Worm (Caenorhabditis elegans) whole organism, late embryonic: Measurements from ENCODE around the gene T04F8.8.

ENCODE experiments used
- C08G9.2 ChIP-seq: sonication (generic microtip); optimal IDR thresholded peaks from 2 replicates; lab custom pipeline; 2016; ENCODE audit warnings: mild to moderate bottlenecking, missing genetic modification characterization, moderate library complexity, missing compliant biosample characterization
- C38D4.7 ChIP-seq: fragments of 200-800 bp; sonication (Bioruptor generic); optimal IDR thresholded peaks from 2 replicates; lab custom pipeline; 2018; ENCODE audit warnings: mild to moderate bottlenecking, missing genetic modification characterization, moderate library complexity, missing compliant biosample characterization
- F13H6.1 ChIP-seq: sonication (generic microtip); optimal IDR thresholded peaks from 2 replicates; lab custom pipeline; 2016; ENCODE audit warnings: missing genetic modification characterization, missing compliant biosample characterization
- K02D7.2 ChIP-seq: sonication (generic microtip); optimal IDR thresholded peaks from 2 replicates; lab custom pipeline; 2017; ENCODE audit warnings: mild to moderate bottlenecking, missing genetic modification characterization, missing compliant biosample characterization
- ahr-1 ChIP-seq: sonication (generic microtip); optimal IDR thresholded peaks from 2 replicates; lab custom pipeline; 2016; ENCODE audit warnings: missing genetic modification characterization, missing compliant biosample characterization
- ceh-19 ChIP-seq: fragments of 200-800 bp; sonication (Bioruptor generic); optimal IDR thresholded peaks from 2 replicates; lab custom pipeline; 2018; ENCODE audit warnings: mild to moderate bottlenecking, missing genetic modification characterization, missing compliant biosample characterization
- ceh-2 ChIP-seq: sonication (generic microtip); optimal IDR thresholded peaks from 2 replicates; lab custom pipeline; 2016; ENCODE audit warnings: missing genotype, missing genetic modification characterization, missing compliant biosample characterization
- ceh-24 ChIP-seq: sonication (generic microtip); optimal IDR thresholded peaks from 2 replicates; lab custom pipeline; 2016; ENCODE audit warnings: mild to moderate bottlenecking, missing genetic modification characterization, missing compliant biosample characterization
- ceh-30 ChIP-seq: fragments of 150-350 bp; optimal IDR thresholded peaks from 2 replicates; lab custom pipeline; 2014; ENCODE audit warnings: missing biosample characterization, missing genetic modification characterization
- ceh-45 ChIP-seq: fragments of 200-800 bp; sonication (Bioruptor generic); IDR thresholded peaks from 2 replicates; pipeline ENCODE4 v1.3.6; 2022; ENCODE audit warnings: missing genetic modification reagents, missing genetic modification characterization, missing compliant biosample characterization
- ceh-9 ChIP-seq: sonication (generic microtip); optimal IDR thresholded peaks from 2 replicates; lab custom pipeline; 2016; ENCODE audit warnings: mild to moderate bottlenecking, missing genetic modification characterization, inconsistent platforms, missing compliant biosample characterization
- che-1 ChIP-seq: sonication (generic microtip); optimal IDR thresholded peaks from 2 replicates; lab custom pipeline; 2016; ENCODE audit warnings: mild to moderate bottlenecking, missing genetic modification characterization, missing compliant biosample characterization
- dmd-4 ChIP-seq: sonication (generic microtip); optimal IDR thresholded peaks from 2 replicates; lab custom pipeline; 2016; ENCODE audit warnings: borderline replicate concordance, missing genetic modification characterization, missing compliant biosample characterization
- elt-4 ChIP-seq: sonication (generic microtip); optimal IDR thresholded peaks from 2 replicates; lab custom pipeline; 2016; ENCODE audit warnings: missing genetic modification characterization, missing compliant biosample characterization
- eyg-1 ChIP-seq: sonication (generic microtip); optimal IDR thresholded peaks from 2 replicates; lab custom pipeline; 2016; ENCODE audit warnings: missing genotype, missing genetic modification characterization, missing compliant biosample characterization
- fax-1 ChIP-seq: sonication (generic microtip); optimal IDR thresholded peaks from 2 replicates; lab custom pipeline; 2016; ENCODE audit warnings: missing genotype, missing genetic modification characterization, missing compliant biosample characterization
- fkh-10 ChIP-seq: fragments of 150-350 bp; optimal IDR thresholded peaks from 2 replicates; lab custom pipeline; 2014; ENCODE audit warnings: missing biosample characterization, missing genetic modification reagents, missing genetic modification characterization
- fkh-6 ChIP-seq: sonication (generic microtip); optimal IDR thresholded peaks from 2 replicates; lab custom pipeline; 2016; ENCODE audit warnings: missing genetic modification characterization, missing compliant biosample characterization
- gmeb-2 ChIP-seq: sonication (generic microtip); optimal IDR thresholded peaks from 2 replicates; lab custom pipeline; 2016; ENCODE audit warnings: missing genetic modification characterization, inconsistent platforms, missing compliant biosample characterization
- hlh-13 ChIP-seq: fragments of 200-800 bp; sonication (Bioruptor generic); optimal IDR thresholded peaks from 2 replicates; lab custom pipeline; 2018; ENCODE audit warnings: mild to moderate bottlenecking, missing genetic modification characterization, missing compliant biosample characterization
- hlh-15 ChIP-seq: sonication (generic microtip); optimal IDR thresholded peaks from 2 replicates; lab custom pipeline; 2016; ENCODE audit warnings: missing genetic modification characterization, missing compliant biosample characterization
- hlh-6 ChIP-seq: sonication (generic microtip); optimal IDR thresholded peaks from 2 replicates; lab custom pipeline; 2016; ENCODE audit warnings: missing genotype, missing genetic modification characterization, missing compliant biosample characterization
- lim-6 ChIP-seq: sonication (generic microtip); optimal IDR thresholded peaks from 2 replicates; lab custom pipeline; 2016; ENCODE audit warnings: missing genetic modification characterization, missing compliant biosample characterization
- lin-11 ChIP-seq: fragments of 200-800 bp; sonication (Bioruptor generic); optimal IDR thresholded peaks from 2 replicates; lab custom pipeline; 2018; ENCODE audit warnings: mild to moderate bottlenecking, missing genetic modification characterization, missing compliant biosample characterization
- madf-2 ChIP-seq: sonication (generic microtip); optimal IDR thresholded peaks from 2 replicates; lab custom pipeline; 2017; ENCODE audit warnings: missing genetic modification characterization, missing compliant biosample characterization
- mec-3 ChIP-seq: sonication (generic microtip); optimal IDR thresholded peaks from 2 replicates; lab custom pipeline; 2016; ENCODE audit warnings: borderline replicate concordance, missing genetic modification characterization, missing compliant biosample characterization
- nfya-1 ChIP-seq: sonication (generic microtip); optimal IDR thresholded peaks from 2 replicates; lab custom pipeline; 2017; ENCODE audit warnings: missing genetic modification characterization, mild to moderate bottlenecking, missing compliant biosample characterization, antibody characterized with exemption, moderate library complexity
- nhr-11 ChIP-seq: fragments of 150-350 bp; optimal IDR thresholded peaks from 2 replicates; lab custom pipeline; 2014; ENCODE audit warnings: missing biosample characterization, missing genetic modification characterization
- nhr-232 ChIP-seq: sonication (generic microtip); optimal IDR thresholded peaks from 2 replicates; lab custom pipeline; 2016; ENCODE audit warnings: missing genetic modification characterization, missing compliant biosample characterization
- pag-3 ChIP-seq: sonication (generic microtip); optimal IDR thresholded peaks from 2 replicates; lab custom pipeline; 2016; ENCODE audit warnings: missing compliant biosample characterization, missing genetic modification characterization, borderline replicate concordance
- pros-1 ChIP-seq: fragments of 150-350 bp; optimal IDR thresholded peaks from 2 replicates; lab custom pipeline; 2014; ENCODE audit warnings: missing biosample characterization, missing genetic modification reagents, missing genetic modification characterization
- ref-2 ChIP-seq: sonication (generic microtip); optimal IDR thresholded peaks from 2 replicates; lab custom pipeline; 2016; ENCODE audit warnings: missing genetic modification characterization, missing compliant biosample characterization
- sdc-2 ChIP-seq: sonication (generic microtip); optimal IDR thresholded peaks from 2 replicates; lab custom pipeline; 2016; ENCODE audit warnings: missing genotype, missing genetic modification characterization, missing compliant biosample characterization
- syd-9 ChIP-seq: sonication (generic microtip); optimal IDR thresholded peaks from 2 replicates; lab custom pipeline; 2016; ENCODE audit warnings: mild to moderate bottlenecking, missing genetic modification characterization, moderate library complexity, missing compliant biosample characterization
- tbx-7 ChIP-seq: sonication (generic microtip); optimal IDR thresholded peaks from 2 replicates; lab custom pipeline; 2016; ENCODE audit warnings: missing genotype, missing genetic modification characterization, missing compliant biosample characterization
- unc-42 ChIP-seq: sonication (generic microtip); optimal IDR thresholded peaks from 2 replicates; lab custom pipeline; 2016; ENCODE audit warnings: missing genotype, missing genetic modification characterization, missing compliant biosample characterization
- unc-55 ChIP-seq: sonication (generic microtip); optimal IDR thresholded peaks from 2 replicates; lab custom pipeline; 2017; ENCODE audit warnings: missing biosample characterization, missing genetic modification reagents, missing genetic modification characterization
- unc-86 ChIP-seq: sonication (generic microtip); optimal IDR thresholded peaks from 2 replicates; lab custom pipeline; 2016; ENCODE audit warnings: missing genetic modification characterization, missing compliant biosample characterization
- zip-5 ChIP-seq: sonication (generic microtip); optimal IDR thresholded peaks from 2 replicates; lab custom pipeline; 2016; ENCODE audit warnings: missing genetic modification characterization, missing compliant biosample characterization
- ztf-16 ChIP-seq: sonication (generic microtip); optimal IDR thresholded peaks from 2 replicates; lab custom pipeline; 2017; ENCODE audit warnings: missing genetic modification characterization, missing compliant biosample characterization

T04F8.8 gene

ce11 chrX:11617387-11617786, 29.9 kb upstream of the T04F8.8 start, which contains the start of gene F52D10.4:
Gene F52D10.4 (plus strand): TSS chrX:11617470.
- TF ChIP-seq lin-11 (tag; lab: Kevin White, UChicago) = no peak
- no peak for TF ChIP-seq lim-6 (tag; lab: Kevin White, UChicago)
- no peak for TF ChIP-seq ceh-9 (tag; lab: Kevin White, UChicago)
- TF ChIP-seq hlh-13 (GFP tag; lab: Kevin White, UChicago) = no peak
- no peak for TF ChIP-seq pag-3 (tag; lab: Kevin White, UChicago)
- TF ChIP-seq sdc-2 (tag; lab: Kevin White, UChicago) = no peak
- TF ChIP-seq C08G9.2 (tag; lab: Kevin White, UChicago) = no peak
- TF ChIP-seq ceh-24 (tag; lab: Kevin White, UChicago) = no peak

- TF ChIP-seq nfya-1 (tag; lab: Kevin White, UChicago) = no peak
- TF ChIP-seq fkh-10 (GFP tag; lab: Kevin White, UChicago) = no peak
- TF ChIP-seq gmeb-2 (tag; lab: Kevin White, UChicago) = no peak
- TF ChIP-seq lin-11 (tag; lab: Kevin White, UChicago) = no peak
- no peak for TF ChIP-seq ref-2 (tag; lab: Kevin White, UChicago)
- no peak for TF ChIP-seq ceh-30 (tag; lab: Kevin White, UChicago)
- TF ChIP-seq nhr-232 (tag; lab: Kevin White, UChicago) = no peak
- TF ChIP-seq ceh-19 (GFP tag; lab: Kevin White, UChicago) = no peak
- TF ChIP-seq ceh-45 = no peak
- TF ChIP-seq elt-4 (tag; lab: Kevin White, UChicago) = no peak
- TF ChIP-seq fkh-6 (tag; lab: Kevin White, UChicago) = no peak
- no peak for TF ChIP-seq eyg-1 (tag; lab: Kevin White, UChicago)
Measured at ce11 chrX:11621997-11622396, 25.3 kb upstream of the T04F8.8 start, which contains the start of gene sto-3. Gene sto-3 (minus strand): TSS chrX:11622097.

ce11 chrX:11623442-11623841, 23.8 kb upstream of the T04F8.8 start:
- TF ChIP-seq K02D7.2 = no peak
- TF ChIP-seq zip-5 (tag; lab: Kevin White, UChicago) = no peak
- no peak for TF ChIP-seq lim-6 (tag; lab: Kevin White, UChicago)
- TF ChIP-seq che-1 = no peak
- no peak for TF ChIP-seq ceh-9 (tag; lab: Kevin White, UChicago)
- TF ChIP-seq nhr-11 = no peak
- no peak for TF ChIP-seq tbx-7 (tag; lab: Kevin White, UChicago)
- TF ChIP-seq ahr-1 (tag; lab: Kevin White, UChicago) = no peak
- no peak for TF ChIP-seq dmd-4 (tag; lab: Kevin White, UChicago)
- TF ChIP-seq mec-3 (tag; lab: Kevin White, UChicago) = no peak
- no peak for TF ChIP-seq unc-42 (tag; lab: Kevin White, UChicago)
- no peak for TF ChIP-seq lin-11 (tag; lab: Kevin White, UChicago)
- TF ChIP-seq F13H6.1 = no peak
- TF ChIP-seq syd-9 = no peak
- no peak for TF ChIP-seq ceh-2 (tag; lab: Kevin White, UChicago)
- no peak for TF ChIP-seq ceh-30 (tag; lab: Kevin White, UChicago)
- no peak for TF ChIP-seq C38D4.7
- TF ChIP-seq unc-86 = no peak
- no peak for TF ChIP-seq ztf-16 (tag; lab: Kevin White, UChicago)

- no peak for TF ChIP-seq F13H6.1
- TF ChIP-seq unc-42 (tag; lab: Kevin White, UChicago) = no peak
- TF ChIP-seq hlh-6 (tag; lab: Kevin White, UChicago) = no peak
- TF ChIP-seq ceh-24 (tag; lab: Kevin White, UChicago) = no peak
- no peak for TF ChIP-seq hlh-15 (tag; lab: Kevin White, UChicago)
- no peak for TF ChIP-seq C38D4.7
- no peak for TF ChIP-seq unc-55 (GFP tag; lab: Kevin White, UChicago)
- no peak for TF ChIP-seq madf-2 (tag; lab: Kevin White, UChicago)
- TF ChIP-seq syd-9 = no peak
- TF ChIP-seq fax-1 (tag; lab: Kevin White, UChicago) = no peak
- no peak for TF ChIP-seq ceh-45
- no peak for TF ChIP-seq nfya-1 (tag; lab: Kevin White, UChicago)
- TF ChIP-seq pros-1 (tag; lab: Kevin White, UChicago) = no peak
- no peak for TF ChIP-seq ahr-1 (tag; lab: Kevin White, UChicago)
Measured at ce11 chrX:11624621-11625020, 22.6 kb upstream of the T04F8.8 start.
